Worm (Caenorhabditis elegans) whole organism, L4/young adult: Measurements from ENCODE around the gene srh-4.

Experiments
- W03F9.2 ChIP-seq: fragments of 150-350 bp; optimal IDR thresholded peaks from 2 replicates; lab custom pipeline; 2014; ENCODE audit warnings: missing biosample characterization, missing genetic modification characterization
- dao-5 ChIP-seq: sonication (generic microtip); optimal IDR thresholded peaks from 2 replicates; lab custom pipeline; 2016; ENCODE audit warnings: missing genotype, missing genetic modification characterization, moderate library complexity, missing compliant biosample characterization
- him-1 ChIP-seq: sonication (generic microtip); optimal IDR thresholded peaks from 2 replicates; lab custom pipeline; 2016; ENCODE audit warnings: missing genotype, missing genetic modification reagents, missing genetic modification characterization, missing compliant biosample characterization

Gene srh-4

ce11 chrV:4024777-4025176 is 14.5 kb downstream of the srh-4 start, which contains the start of gene K09D9.1:
Gene K09D9.1 (plus strand): TSS chrV:4025047.
- TF ChIP-seq him-1 (no peak), W03F9.2 (tag; lab: Kevin White, UChicago) (no peak), dao-5 (tag; lab: Kevin White, UChicago) (no peak)

ce11 chrV:4029627-4030026 is 19.4 kb downstream of the srh-4 start:
- TF ChIP-seq dao-5 (tag; lab: Kevin White, UChicago) (no peak), him-1 (no peak), W03F9.2 (tag; lab: Kevin White, UChicago) (no peak)

- TF ChIP-seq W03F9.2 (tag; lab: Kevin White, UChicago) (no peak), him-1 (no peak), dao-5 (tag; lab: Kevin White, UChicago) (no peak)
These were observed 21.0 kb downstream of the srh-4 start, which contains the start of gene cyp-35A4 for ce11 chrV:4031319-4031718. Gene cyp-35A4 (plus strand): TSS chrV:4031619.

- TF ChIP-seq dao-5 (tag; lab: Kevin White, UChicago): no peak
- no peak for TF ChIP-seq W03F9.2 (tag; lab: Kevin White, UChicago)
- no peak for TF ChIP-seq him-1
These were observed 24.0 kb downstream of the srh-4 start, which contains the start of gene C49G7.7 for ce11 chrV:4034303-4034702. Gene C49G7.7 (plus strand): TSS chrV:4034476.

DNA sequence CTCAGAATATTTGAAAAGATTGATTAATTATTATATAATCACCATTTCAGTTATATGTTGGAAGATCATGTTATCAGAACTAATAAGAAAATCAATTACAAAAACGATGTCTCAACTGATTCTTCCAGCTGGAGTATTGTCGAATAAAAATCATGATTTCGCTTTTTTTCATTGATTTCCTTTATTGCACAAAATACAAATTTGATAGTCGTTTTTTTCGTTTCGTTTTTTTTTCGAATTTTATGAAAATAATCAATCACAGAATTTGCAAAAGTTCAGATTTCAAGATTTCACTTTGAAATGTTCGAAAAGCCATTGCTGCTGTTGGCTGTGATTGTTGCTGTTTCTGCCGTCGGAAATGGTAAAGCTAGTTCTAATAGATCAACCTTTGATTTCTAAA is 25.5 kb downstream of the srh-4 start, which contains the start of gene C49G7.13:
C49G7.13 (plus strand) TSS at position 301 of the 400 bp plus-strand sequence.
- TF ChIP-seq dao-5 (tag; lab: Kevin White, UChicago) (no peak), him-1 (no peak), W03F9.2 (tag; lab: Kevin White, UChicago) (no peak)

DNA sequence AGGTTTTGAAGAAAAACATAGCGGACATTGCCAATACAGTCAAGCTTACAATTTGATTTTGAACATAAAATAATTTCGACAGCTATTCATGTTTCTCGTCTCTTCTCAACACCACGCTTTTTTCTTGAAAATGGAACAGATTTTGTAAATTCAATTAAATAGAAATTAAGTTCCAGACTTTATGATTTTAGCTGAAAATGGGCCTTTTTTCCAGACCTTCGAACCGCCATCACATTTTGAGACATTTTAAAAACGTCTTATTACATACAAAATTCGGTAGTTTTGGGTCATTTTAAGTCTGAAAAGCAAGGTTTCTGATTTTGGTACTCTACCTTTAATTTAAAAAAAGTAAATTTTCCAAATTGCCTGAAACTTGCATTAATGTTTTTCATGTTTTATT is 27.8 kb downstream of the srh-4 start, which contains the start of gene C49G7.12:
C49G7.12 (plus strand) TSS at position 301 of the 400 bp plus-strand sequence.
- no peak for TF ChIP-seq him-1

DNA sequence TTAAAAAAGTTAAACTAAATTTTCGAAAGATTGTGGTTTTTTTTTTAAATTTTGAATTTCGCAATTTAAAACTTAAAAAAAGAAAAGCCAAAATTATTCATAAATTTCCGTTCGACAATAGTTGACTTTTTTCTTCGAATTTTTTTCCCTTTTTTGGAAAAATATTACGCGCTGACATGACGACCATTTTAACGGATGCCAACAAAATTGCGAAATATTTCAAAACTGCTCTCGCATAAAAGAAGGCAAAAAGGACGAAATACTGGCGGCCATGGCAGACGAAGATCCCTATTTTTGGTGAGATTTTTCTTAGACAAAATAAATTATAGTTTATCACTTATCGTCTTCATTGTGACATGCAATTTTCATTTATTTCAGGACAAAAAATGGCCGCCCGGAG is 28.3 kb downstream of the srh-4 start:
- no peak for TF ChIP-seq dao-5 (tag; lab: Kevin White, UChicago)
- no peak for TF ChIP-seq him-1
- TF ChIP-seq W03F9.2 (tag; lab: Kevin White, UChicago): no peak

DNA sequence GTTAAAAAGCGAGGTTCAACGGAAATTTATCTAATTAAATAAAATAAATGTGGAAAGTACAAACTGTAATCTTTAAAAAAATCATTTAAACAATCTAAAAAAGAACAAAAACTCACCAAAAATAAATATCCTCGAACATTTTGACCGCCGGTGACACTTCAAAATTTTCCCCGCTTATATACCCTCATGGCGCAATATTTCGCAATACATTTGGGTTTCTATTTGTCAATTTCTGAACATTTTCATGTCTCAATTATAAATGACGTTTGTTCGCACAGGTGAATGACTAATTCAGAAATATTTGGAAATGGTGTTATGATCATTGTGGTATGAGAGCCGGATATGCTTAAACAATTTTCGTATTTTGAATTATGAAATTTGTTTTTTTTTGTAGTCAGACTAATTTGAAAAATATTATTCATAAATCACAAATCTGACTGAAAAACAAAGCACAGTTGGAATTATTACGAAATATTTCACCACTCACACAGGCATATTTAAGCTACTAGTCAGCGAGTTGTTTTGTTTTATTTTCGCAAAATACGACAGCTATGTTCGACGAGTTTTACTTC is 31.7 kb downstream of the srh-4 start, which contains the start of the genes C49G7.10 and irg-2:
C49G7.10 (minus strand) TSS at position 169 of the 572 bp plus-strand sequence.
irg-2 (plus strand) TSS at position 329 of the 572 bp plus-strand sequence.
- TF ChIP-seq dao-5 (tag; lab: Kevin White, UChicago) (no peak), him-1 (no peak), W03F9.2 (tag; lab: Kevin White, UChicago) (peak; percentile 18)

- TF ChIP-seq W03F9.2 (tag; lab: Kevin White, UChicago): no peak
- TF ChIP-seq dao-5 (tag; lab: Kevin White, UChicago): no peak
- TF ChIP-seq him-1: no peak
These were observed 33.4 kb downstream of the srh-4 start, which contains the start of gene phat-3 for ce11 chrV:4043632-4044031. Gene phat-3 (plus strand): TSS chrV:4043932.

ce11 chrV:4046122-4046521 is 35.9 kb downstream of the srh-4 start, which contains the start of gene phat-7:
Gene phat-7 (plus strand): TSS chrV:4046422.
- TF ChIP-seq him-1 (no peak), W03F9.2 (tag; lab: Kevin White, UChicago) (no peak), dao-5 (tag; lab: Kevin White, UChicago) (no peak)

- TF ChIP-seq dao-5 (tag; lab: Kevin White, UChicago) (no peak), him-1 (no peak), W03F9.2 (tag; lab: Kevin White, UChicago) (no peak)
These were observed 37.3 kb downstream of the srh-4 start, which contains the start of gene srh-169 for ce11 chrV:4047541-4047940. Gene srh-169 (plus strand): TSS chrV:4047841.

DNA sequence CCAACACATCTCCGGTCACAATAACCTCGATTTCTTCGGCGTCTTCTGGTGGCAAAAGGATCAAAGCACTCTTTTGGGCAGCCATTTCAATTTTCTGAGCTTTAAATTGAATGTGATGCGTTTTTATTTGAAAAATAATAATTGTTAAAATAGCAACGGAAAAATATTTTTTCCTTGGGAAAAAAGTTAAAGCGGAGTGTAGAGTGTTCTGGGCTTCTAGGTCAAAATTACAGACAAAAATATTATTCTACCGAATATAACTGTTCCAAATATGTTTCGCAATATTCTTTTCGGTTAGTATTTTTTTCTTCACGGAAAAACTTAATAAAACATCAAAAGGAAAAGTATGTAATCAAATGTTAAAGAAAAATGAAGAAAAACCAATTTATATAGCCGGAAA is 44.8 kb downstream of the srh-4 start, which contains the start of gene djr-1.2:
djr-1.2 (minus strand) TSS at position 101 of the 400 bp plus-strand sequence.
- no peak for TF ChIP-seq W03F9.2 (tag; lab: Kevin White, UChicago)
- TF ChIP-seq him-1: no peak
- no peak for TF ChIP-seq dao-5 (tag; lab: Kevin White, UChicago)

ce11 chrV:4056203-4056602 is 45.9 kb downstream of the srh-4 start:
- no peak for TF ChIP-seq W03F9.2 (tag; lab: Kevin White, UChicago)
- TF ChIP-seq dao-5 (tag; lab: Kevin White, UChicago): no peak
- no peak for TF ChIP-seq him-1
